Fruit fly (Drosophila melanogaster): ENCODE data around the gene CG14947.

CG14947 gene

dm6 chr2L:12045941-12046855 lies 29.7 kb upstream of the CG14947 start, which contains the start of gene CG6770:
TSS of gene CG6770 (minus strand) at chr2L:12046118.
- peak; percentile 85 for TF ChIP-seq Ets96B (tag; optimal IDR thresholded peaks at IDR 0.05)
- peak; percentile 31 for TF ChIP-seq CG6854 (GFP tag; optimal IDR thresholded peaks at IDR 0.05)
- peak; percentile 82 for TF ChIP-seq CG31627 (GFP tag; optimal IDR thresholded peaks at IDR 0.05)
- peak; percentile 63 for TF ChIP-seq fd85E (GFP tag; optimal IDR thresholded peaks at IDR 0.05)
- peak; percentile 78 for TF ChIP-seq fd59A (GFP tag; optimal IDR thresholded peaks at IDR 0.05)
- peak; percentile 74 for TF ChIP-seq CG10631 (GFP tag; optimal IDR thresholded peaks at IDR 0.05)
- peak; percentile 64 for TF ChIP-seq CG1621 (tag; optimal IDR thresholded peaks at IDR 0.05)
- TF ChIP-seq cyc (GFP tag; optimal IDR thresholded peaks at IDR 0.05), result peak; percentile 80
- peak; percentile 88 for TF ChIP-seq CG3032 (tag; optimal IDR thresholded peaks at IDR 0.05)
- TF ChIP-seq salr (GFP tag; optimal IDR thresholded peaks at IDR 0.05), result peak; percentile 28 to 76
- TF ChIP-seq Lpt (GFP tag; optimal IDR thresholded peaks at IDR 0.05), result peak; percentile 43
- TF ChIP-seq Sox14 (GFP tag; optimal IDR thresholded peaks at IDR 0.05), result peak; percentile 74
- peak; percentile 93 for TF ChIP-seq esn (GFP tag; optimal IDR thresholded peaks at IDR 0.05)
- peak; percentile 83 for TF ChIP-seq CG32006 (GFP tag; optimal IDR thresholded peaks at IDR 0.05)
- TF ChIP-seq CG11294 (GFP tag; IDR thresholded peaks at IDR 0.05), result peak; percentile 76
- TF ChIP-seq CG8119 (GFP tag; IDR thresholded peaks at IDR 0.05), result peak; percentile 89
- peak; percentile 25 for TF ChIP-seq dac (GFP tag; optimal IDR thresholded peaks at IDR 0.05)
- peak; percentile 81 for TF ChIP-seq CG6276 (GFP tag; optimal IDR thresholded peaks at IDR 0.05)
- peak; percentile 85 for TF ChIP-seq Hr4 (GFP tag; optimal IDR thresholded peaks at IDR 0.05)
- TF ChIP-seq CG6808 (GFP tag; optimal IDR thresholded peaks at IDR 0.05), result peak; percentile 88
- peak; percentile 81 to 87 for TF ChIP-seq ss (GFP tag; optimal IDR thresholded peaks at IDR 0.05)
- TF ChIP-seq Sox15 (GFP tag; optimal IDR thresholded peaks at IDR 0.05), result peak; percentile 61
- TF ChIP-seq eg (GFP tag; IDR thresholded peaks at IDR 0.05), result peak; percentile 95
- TF ChIP-seq Hr38 (GFP tag; optimal IDR thresholded peaks at IDR 0.05), result no peak
- peak; percentile 72 for TF ChIP-seq net (GFP tag; optimal IDR thresholded peaks at IDR 0.05)
- peak; percentile 74 for TF ChIP-seq fkh (GFP tag; optimal IDR thresholded peaks at IDR 0.05)
- TF ChIP-seq Ets21C (GFP tag; optimal IDR thresholded peaks at IDR 0.05), result peak; percentile 79
- TF ChIP-seq CG10669 (GFP tag; optimal IDR thresholded peaks at IDR 0.05), result peak; percentile 80
- TF ChIP-seq CG3919 (GFP tag; optimal IDR thresholded peaks at IDR 0.05), result peak; percentile 87
- peak; percentile 83 for TF ChIP-seq dsx (GFP tag; optimal IDR thresholded peaks at IDR 0.05; ENCODE audit: poor library complexity, severe bottlenecking)
- peak; percentile 92 for TF ChIP-seq CG15336 (GFP tag; IDR thresholded peaks at IDR 0.05)
- TF ChIP-seq svp (GFP tag), result peak; percentile 94
- peak; percentile 87 for TF ChIP-seq pdm3 (GFP tag; optimal IDR thresholded peaks at IDR 0.05)
- peak; percentile 91 for TF ChIP-seq Met (GFP tag; optimal IDR thresholded peaks at IDR 0.05)
- peak; percentile 79 for TF ChIP-seq CG11762 (GFP tag; optimal IDR thresholded peaks at IDR 0.05; ENCODE audit: insufficient read depth)
- peak; percentile 90 for TF ChIP-seq lz (GFP tag; optimal IDR thresholded peaks at IDR 0.05)
- peak; percentile 89 for TF ChIP-seq acj6 (GFP tag; optimal IDR thresholded peaks at IDR 0.05)
- TF ChIP-seq CG8632 (GFP tag; optimal IDR thresholded peaks at IDR 0.05), result peak; percentile 88
- peak; percentile 87 for TF ChIP-seq OdsH (GFP tag; optimal IDR thresholded peaks at IDR 0.05)
- TF ChIP-seq CG6163 (GFP tag; IDR thresholded peaks at IDR 0.05), result peak; percentile 91
- TF ChIP-seq CG9139 (GFP tag; optimal IDR thresholded peaks at IDR 0.05), result peak; percentile 72
- TF ChIP-seq Gug (GFP tag; IDR thresholded peaks at IDR 0.05), result peak; percentile 76
- peak; percentile 91 for TF ChIP-seq Sox102F (GFP tag; optimal IDR thresholded peaks at IDR 0.05)
- peak; percentile 87 for TF ChIP-seq vri (GFP tag; optimal IDR thresholded peaks at IDR 0.05)
- peak; percentile 94 for TF ChIP-seq Eip93F (GFP tag; optimal IDR thresholded peaks at IDR 0.05)
- TF ChIP-seq CG34406 (GFP tag; optimal IDR thresholded peaks at IDR 0.05), result peak; percentile 89
- TF ChIP-seq CG11902 (GFP tag; optimal IDR thresholded peaks at IDR 0.05), result peak; percentile 63
- peak; percentile 66 for TF ChIP-seq CG7368 (GFP tag; optimal IDR thresholded peaks at IDR 0.05)
- peak; percentile 92 for TF ChIP-seq Smox (GFP tag; optimal IDR thresholded peaks at IDR 0.05)
- peak; percentile 71 for TF ChIP-seq Hr39 (GFP tag; optimal IDR thresholded peaks at IDR 0.05)

Measured in whole organism, prepupa.